Worm (Caenorhabditis elegans) whole organism, L3 larva: ENCODE results near the gene hsp-16.2.

Experiments used
- R02D3.7 ChIP-seq: fragments of 150-350 bp; optimal IDR thresholded peaks from 2 replicates; lab custom pipeline; 2014; ENCODE audit warnings: missing biosample characterization, missing genetic modification characterization
- aly-2 ChIP-seq: fragments of 150-350 bp; optimal IDR thresholded peaks from 2 replicates; lab custom pipeline; 2014; ENCODE audit warnings: missing biosample characterization, missing genetic modification characterization
- ama-1 ChIP-seq: fragments of 150-350 bp; optimal IDR thresholded peaks from 2 replicates; lab custom pipeline; 2018
- ceh-16 ChIP-seq: sonication (generic microtip); optimal IDR thresholded peaks from 2 replicates; lab custom pipeline; 2017; ENCODE audit warnings: missing biosample characterization, missing genetic modification characterization
- daf-12 ChIP-seq: fragments of 150-350 bp; optimal IDR thresholded peaks from 2 replicates; lab custom pipeline; 2014; ENCODE audit warnings: missing biosample characterization, missing genetic modification reagents, missing genetic modification characterization
- egl-27 ChIP-seq: sonication (generic microtip); optimal IDR thresholded peaks from 4 replicates; lab custom pipeline; 2017; ENCODE audit warnings: missing biosample characterization, missing genetic modification reagents, missing genetic modification characterization
- egl-5 ChIP-seq: fragments of 150-350 bp; optimal IDR thresholded peaks from 2 replicates; lab custom pipeline; 2017; ENCODE audit warnings: missing biosample characterization, missing genetic modification reagents, missing genetic modification characterization, inconsistent platforms
- elt-1 ChIP-seq: fragments of 150-350 bp; optimal IDR thresholded peaks from 2 replicates; lab custom pipeline; 2014; ENCODE audit warnings: missing biosample characterization, missing genetic modification characterization
- elt-2 ChIP-seq: sonication (generic microtip); optimal IDR thresholded peaks from 2 replicates; lab custom pipeline; 2016; ENCODE audit warnings: missing genetic modification reagents, mild to moderate bottlenecking, missing genetic modification characterization, missing compliant biosample characterization
- elt-3 ChIP-seq, 3 experiments: fragments of 150-350 bp in 1 of 3; sonication (generic microtip) in 2 of 3; optimal IDR thresholded peaks; 2 replicates in 2 of 3; 4 replicates in 1 of 3; lab custom pipeline; 2014 to 2017; ENCODE audit warnings: missing biosample characterization in 3 of 3, missing genetic modification characterization in 3 of 3
- fkh-10 ChIP-seq: sonication (generic microtip); optimal IDR thresholded peaks from 2 replicates; lab custom pipeline; 2017; ENCODE audit warnings: missing biosample characterization, missing genetic modification reagents, missing genetic modification characterization
- fkh-2 ChIP-seq: fragments of 150-350 bp; optimal IDR thresholded peaks from 2 replicates; lab custom pipeline; 2014; ENCODE audit warnings: missing biosample characterization, missing genetic modification reagents, missing genetic modification characterization
- fos-1 ChIP-seq: fragments of 150-350 bp; optimal IDR thresholded peaks from 2 replicates; lab custom pipeline; 2014; ENCODE audit warnings: missing biosample characterization, missing genetic modification characterization
- hmg-11 ChIP-seq: sonication (generic microtip); optimal IDR thresholded peaks from 2 replicates; lab custom pipeline; 2016; ENCODE audit warnings: missing genetic modification characterization, missing compliant biosample characterization
- jun-1 ChIP-seq: fragments of 150-350 bp; optimal IDR thresholded peaks from 2 replicates; lab custom pipeline; 2014; ENCODE audit warnings: missing biosample characterization, missing genetic modification reagents, missing genetic modification characterization
- lin-15B ChIP-seq: fragments of 150-350 bp; optimal IDR thresholded peaks from 2 replicates; lab custom pipeline; 2014; ENCODE audit warnings: missing biosample characterization, missing genetic modification characterization
- lsy-12 ChIP-seq: sonication (generic microtip); optimal IDR thresholded peaks from 2 replicates; lab custom pipeline; 2016; ENCODE audit warnings: mild to moderate bottlenecking, missing genetic modification characterization, missing compliant biosample characterization
- mdl-1 ChIP-seq: fragments of 150-350 bp; optimal IDR thresholded peaks from 2 replicates; lab custom pipeline; 2014; ENCODE audit warnings: missing biosample characterization, missing genetic modification characterization
- mml-1 ChIP-seq: fragments of 150-350 bp; sonication (generic microtip); optimal IDR thresholded peaks from 3 replicates; lab custom pipeline; 2014; ENCODE audit warnings: missing biosample characterization, missing genetic modification characterization
- nfya-1 ChIP-seq: sonication (generic microtip); optimal IDR thresholded peaks from 2 replicates; lab custom pipeline; 2017; ENCODE audit warnings: missing genetic modification characterization, mild to moderate bottlenecking, missing compliant biosample characterization, antibody characterized with exemption, moderate library complexity; ENCODE audit not compliant: insufficient read depth
- nhr-11 ChIP-seq: fragments of 150-350 bp; optimal IDR thresholded peaks from 2 replicates; lab custom pipeline; 2014; ENCODE audit warnings: missing biosample characterization, missing genetic modification characterization
- nhr-23 ChIP-seq: fragments of 150-350 bp; optimal IDR thresholded peaks from 2 replicates; lab custom pipeline; 2014; ENCODE audit warnings: missing biosample characterization, missing genetic modification reagents, missing genetic modification characterization
- nhr-237 ChIP-seq: fragments of 150-350 bp; optimal IDR thresholded peaks from 2 replicates; lab custom pipeline; 2014; ENCODE audit warnings: missing biosample characterization, missing genetic modification characterization
- nhr-25 ChIP-seq: sonication (generic microtip); optimal IDR thresholded peaks from 2 replicates; lab custom pipeline; 2017; ENCODE audit warnings: missing biosample characterization, missing genetic modification characterization
- nhr-28 ChIP-seq: fragments of 150-350 bp; optimal IDR thresholded peaks from 2 replicates; lab custom pipeline; 2014; ENCODE audit warnings: missing biosample characterization, missing genetic modification characterization
- nhr-43 ChIP-seq: sonication (generic microtip); optimal IDR thresholded peaks from 2 replicates; lab custom pipeline; 2016; ENCODE audit warnings: mild to moderate bottlenecking, missing genetic modification characterization, missing compliant biosample characterization; ENCODE audit not compliant: poor library complexity, severe bottlenecking
- nhr-67 ChIP-seq: fragments of 150-350 bp; optimal IDR thresholded peaks from 2 replicates; lab custom pipeline; 2014; ENCODE audit warnings: missing biosample characterization, missing genetic modification characterization
- nhr-77 ChIP-seq: fragments of 150-350 bp; optimal IDR thresholded peaks from 2 replicates; lab custom pipeline; 2014; ENCODE audit warnings: missing biosample characterization, missing genetic modification characterization
- pha-4 ChIP-seq: fragments of 150-350 bp; optimal IDR thresholded peaks from 2 replicates; lab custom pipeline; 2014; ENCODE audit warnings: missing biosample characterization, missing genetic modification reagents, missing genetic modification characterization
- pqm-1 ChIP-seq: fragments of 150-350 bp; optimal IDR thresholded peaks from 2 replicates; lab custom pipeline; 2017; ENCODE audit warnings: missing biosample characterization, missing genetic modification characterization, inconsistent platforms
- sea-2 ChIP-seq: fragments of 150-350 bp; sonication (generic microtip); optimal IDR thresholded peaks from 4 replicates; lab custom pipeline; 2014; ENCODE audit warnings: missing biosample characterization, missing genetic modification reagents, missing genetic modification characterization
- tbx-2 ChIP-seq: sonication (generic microtip); optimal IDR thresholded peaks from 2 replicates; lab custom pipeline; 2016; ENCODE audit warnings: mild to moderate bottlenecking, missing genetic modification characterization, missing compliant biosample characterization
- unc-39 ChIP-seq: sonication (generic microtip); optimal IDR thresholded peaks from 4 replicates; lab custom pipeline; 2017; ENCODE audit warnings: missing biosample characterization, missing genetic modification characterization
- unc-62 ChIP-seq: fragments of 150-350 bp; sonication (generic microtip); optimal IDR thresholded peaks from 4 replicates; lab custom pipeline; 2014; ENCODE audit warnings: missing biosample characterization, missing genetic modification reagents, missing genetic modification characterization
- zag-1 ChIP-seq: fragments of 150-350 bp; optimal IDR thresholded peaks from 2 replicates; lab custom pipeline; 2014; ENCODE audit warnings: missing biosample characterization, missing genetic modification characterization
- ztf-11 ChIP-seq: fragments of 150-350 bp; optimal IDR thresholded peaks from 2 replicates; lab custom pipeline; 2014; ENCODE audit warnings: missing biosample characterization, missing genetic modification characterization
- ztf-4 ChIP-seq: fragments of 150-350 bp; optimal IDR thresholded peaks from 2 replicates; lab custom pipeline; 2014; ENCODE audit warnings: missing biosample characterization, missing genetic modification characterization

Gene hsp-16.2

DNA sequence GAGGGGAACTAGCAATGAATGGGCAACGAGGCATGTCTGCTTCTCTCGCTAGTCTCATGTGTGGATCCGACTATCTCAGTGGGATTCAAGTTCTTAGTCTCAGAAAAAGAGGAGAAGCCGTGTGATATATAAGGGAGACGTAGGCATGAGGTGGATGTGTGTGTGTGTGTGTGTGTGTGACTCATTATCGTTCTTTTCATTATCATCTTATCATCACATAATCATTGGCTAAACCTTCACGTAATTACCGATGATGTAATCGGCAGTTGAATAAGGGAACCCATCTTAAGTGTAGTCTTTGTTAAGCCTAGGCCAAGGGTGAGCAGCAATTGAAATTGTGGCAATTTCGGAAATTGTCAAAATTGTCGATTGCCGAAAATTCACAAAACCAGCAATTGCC is 25.2 kb upstream of the hsp-16.2 start, which contains the start of gene Y32G9B.1:
Gene Y32G9B.1, minus strand, starts transcription at position 101 of the 400 bp plus-strand sequence.
- TF ChIP-seq nhr-25 = peak; percentile 48
- no peak for TF ChIP-seq nhr-237 (tag; lab: Kevin White, UChicago)
- TF ChIP-seq nhr-11 (tag; lab: Kevin White, UChicago) = no peak
- TF ChIP-seq nhr-77 (tag; lab: Kevin White, UChicago) = no peak

DNA sequence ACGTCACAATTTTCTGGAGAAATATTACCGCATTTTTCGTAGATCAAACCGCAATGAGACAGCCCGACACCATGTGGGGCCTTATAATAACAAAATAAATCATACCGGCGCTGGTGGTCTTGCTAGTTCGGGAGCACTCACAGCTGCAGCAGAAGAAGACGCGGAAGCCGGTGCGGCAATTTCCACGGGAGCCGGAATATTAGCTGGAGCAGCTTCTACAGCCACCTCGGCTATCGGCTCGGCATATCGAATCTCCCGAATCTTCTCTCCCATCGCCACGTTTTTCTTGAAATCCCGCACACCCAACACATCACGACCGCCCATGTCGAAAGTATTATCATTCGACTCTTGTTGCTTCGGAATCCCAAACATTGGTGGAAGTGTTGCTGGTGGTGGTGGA is 19.8 kb upstream of the hsp-16.2 start:
- no peak for TF ChIP-seq nhr-23 (tag; lab: Kevin White, UChicago)
- TF ChIP-seq ceh-16 (tag; lab: Kevin White, UChicago) = no peak
- no peak for TF ChIP-seq nhr-237 (tag; lab: Kevin White, UChicago)
- no peak for TF ChIP-seq elt-3 (tag; optimal IDR thresholded peaks at IDR 0.05; lab: Kevin White, UChicago)
- TF ChIP-seq zag-1 (tag; lab: Kevin White, UChicago) = no peak

DNA sequence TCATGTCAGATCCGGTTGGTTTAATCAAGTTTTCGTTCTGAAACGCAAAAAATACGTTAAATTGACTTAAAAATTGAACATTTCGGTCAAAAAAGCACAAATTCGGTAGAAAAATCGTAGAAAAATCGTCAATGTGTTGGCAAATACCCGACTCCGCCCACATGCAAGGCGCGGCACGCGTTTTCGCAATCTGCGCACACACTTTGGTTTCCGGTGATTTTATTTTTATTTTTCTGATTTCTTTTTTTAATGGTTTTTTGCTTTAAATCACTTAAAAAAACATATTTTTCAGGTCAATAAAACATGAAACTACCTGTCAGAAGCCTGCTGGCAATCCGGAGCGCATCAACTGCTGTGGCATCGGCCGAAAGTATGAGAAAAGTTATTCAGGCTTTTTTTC is 16.5 kb upstream of the hsp-16.2 start, which contains the start of the genes gly-7 and mrpl-39:
Gene gly-7, minus strand, starts transcription at position 37 of the 400 bp plus-strand sequence.
Gene mrpl-39, plus strand, starts transcription at position 293 of the 400 bp plus-strand sequence.
- TF ChIP-seq sea-2 = no peak
- no peak for TF ChIP-seq unc-39 (tag; lab: Kevin White, UChicago)
- peak; percentile 44 for TF ChIP-seq pha-4 (tag; lab: Kevin White, UChicago)
- TF ChIP-seq nfya-1 (tag; lab: Kevin White, UChicago) = peak; percentile 45
- no peak for TF ChIP-seq nhr-43 (tag; lab: Kevin White, UChicago)
- no peak for TF ChIP-seq nhr-11 (tag; lab: Kevin White, UChicago)
- TF ChIP-seq elt-1 (tag; lab: Kevin White, UChicago) = no peak
- TF ChIP-seq ceh-16 (tag; lab: Kevin White, UChicago) = no peak
- peak; percentile 3 for TF ChIP-seq fkh-10 (GFP tag; lab: Kevin White, UChicago)
- TF ChIP-seq nhr-237 (tag; lab: Kevin White, UChicago) = no peak
- TF ChIP-seq ztf-11 (tag; lab: Kevin White, UChicago) = no peak
- TF ChIP-seq aly-2 = no peak
- no peak for TF ChIP-seq nhr-25
- TF ChIP-seq jun-1 (tag; lab: Kevin White, UChicago) = no peak
- no peak for TF ChIP-seq R02D3.7 (tag; lab: Kevin White, UChicago)
- TF ChIP-seq ztf-4 (tag; lab: Kevin White, UChicago) = no peak
- TF ChIP-seq unc-62 = no peak
- TF ChIP-seq fos-1 (tag; lab: Kevin White, UChicago) = no peak
- no peak for TF ChIP-seq pqm-1 (tag; lab: Kevin White, UChicago)
- TF ChIP-seq daf-12 = no peak
- peak; percentile 14 for TF ChIP-seq elt-2 (tag; lab: Kevin White, UChicago)
- no peak for TF ChIP-seq egl-5 (tag; lab: Kevin White, UChicago)
- no peak for TF ChIP-seq mdl-1 (tag; lab: Kevin White, UChicago)
- no peak for TF ChIP-seq fkh-2 (tag; lab: Kevin White, UChicago)
- TF ChIP-seq hmg-11 (tag; lab: Kevin White, UChicago) = no peak
- TF ChIP-seq ama-1 (lab: Kevin White, UChicago) = no peak
- TF ChIP-seq, all 47 proteins: peak for 4

ce11 chrV:1820749-1821148 is 16.0 kb upstream of the hsp-16.2 start:
- TF ChIP-seq fos-1 (tag; lab: Kevin White, UChicago) (no peak), hmg-11 (tag; lab: Kevin White, UChicago) (no peak), nfya-1 (tag; lab: Kevin White, UChicago) (no peak), nhr-28 (tag; lab: Kevin White, UChicago) (no peak), nhr-67 (tag; lab: Kevin White, UChicago) (no peak), tbx-2 (no peak), zag-1 (tag; lab: Kevin White, UChicago) (no peak), mdl-1 (tag; lab: Kevin White, UChicago) (no peak), fkh-10 (GFP tag; lab: Kevin White, UChicago) (no peak), daf-12 (no peak), ztf-11 (tag; lab: Kevin White, UChicago) (no peak), egl-27 (tag; lab: Kevin White, UChicago) (no peak), lin-15B (tag; lab: Kevin White, UChicago) (no peak), lsy-12 (tag; lab: Kevin White, UChicago) (no peak), mml-1 (no peak), nhr-237 (tag; lab: Kevin White, UChicago) (no peak), R02D3.7 (tag; lab: Kevin White, UChicago) (no peak)
- TF ChIP-seq, all 47 proteins: peak for 0
